Fruit fly (Drosophila melanogaster) whole organism, embryonic: ENCODE results near the gene Sfp70A4.

ENCODE experiments used
- CG10431 ChIP-seq: fragments of 200-800 bp; sonication (Bioruptor generic); optimal IDR thresholded peaks from 3 replicates; lab custom pipeline; 2018; ENCODE audit warnings: missing biosample characterization, mild to moderate bottlenecking, missing genetic modification characterization
- CG6683 ChIP-seq: fragments of 200-800 bp; sonication (Bioruptor generic); optimal IDR thresholded peaks from 2 replicates; lab custom pipeline; 2017; ENCODE audit warnings: missing biosample characterization, mild to moderate bottlenecking, missing genetic modification characterization, missing genetic modification reagents
- GATAe ChIP-seq: fragments of 200-800 bp; sonication (Bioruptor generic); conservative IDR thresholded peaks from 2 replicates; pipeline ENCODE4 v1.3.6; 2022; ENCODE audit warnings: missing biosample characterization, missing genetic modification characterization
- YL-1 ChIP-seq: fragments of 200-800 bp; sonication (Bioruptor generic); optimal IDR thresholded peaks from 3 replicates; lab custom pipeline; 2017; ENCODE audit warnings: missing biosample characterization, mild to moderate bottlenecking, missing genetic modification characterization
- bbx ChIP-seq: fragments of 200-800 bp; sonication (Bioruptor generic); IDR thresholded peaks from 2 replicates; pipeline ENCODE4 v1.3.6; 2022; ENCODE audit warnings: missing biosample characterization, missing genetic modification characterization; ENCODE audit not compliant: partially characterized antibody
- disco-r ChIP-seq: fragments of 200-800 bp; sonication (Bioruptor generic); optimal IDR thresholded peaks from 2 replicates; lab custom pipeline; 2016; ENCODE audit warnings: missing biosample characterization, missing genetic modification characterization
- gfzf ChIP-seq: fragments of 200-800 bp; sonication (Bioruptor generic); optimal IDR thresholded peaks from 2 replicates; lab custom pipeline; 2016; ENCODE audit warnings: missing biosample characterization, mild to moderate bottlenecking, missing genetic modification characterization, moderate library complexity
- mirr ChIP-seq: fragments of 200-800 bp; sonication (Bioruptor generic); optimal IDR thresholded peaks from 3 replicates; lab custom pipeline; 2018; ENCODE audit warnings: missing biosample characterization, mild to moderate bottlenecking, missing genetic modification characterization
- peb ChIP-seq: fragments of 200-800 bp; sonication (Bioruptor generic); IDR thresholded peaks from 2 replicates; pipeline ENCODE4 v1.3.6; 2022; ENCODE audit warnings: missing biosample characterization, missing genetic modification characterization
- sna ChIP-seq: fragments of 200-800 bp; sonication (Bioruptor generic); IDR thresholded peaks from 2 replicates; pipeline ENCODE4 v1.3.6; 2022; ENCODE audit warnings: missing biosample characterization, missing genetic modification characterization; ENCODE audit not compliant: partially characterized antibody
- trem ChIP-seq: fragments of 200-800 bp; optimal IDR thresholded peaks from 3 replicates; lab custom pipeline; 2019; ENCODE audit warnings: missing biosample characterization, mild to moderate bottlenecking, missing genetic modification characterization, moderate library complexity

- TF ChIP-seq peb (GFP tag; lab: Robert Waterston, UW) (no peak), gfzf (GFP tag; lab: Kevin White, UChicago) (no peak), YL-1 (GFP tag; lab: Kevin White, UChicago) (no peak), bbx (GFP tag; lab: Robert Waterston, UW) (no peak; the same call in 1 of the 2 replicates), mirr (GFP tag; lab: Kevin White, UChicago) (no peak), GATAe (GFP tag; lab: Robert Waterston, UW) (no peak), sna (no peak), CG6683 (GFP tag; lab: Kevin White, UChicago) (no peak), trem (tag; lab: Kevin White, UChicago) (no peak), CG10431 (GFP tag; lab: Kevin White, UChicago) (no peak), disco-r (GFP tag; lab: Kevin White, UChicago) (no peak)
These were observed 5.1 kb upstream of the Sfp70A4 start for dm6 chr3L:13301787-13302186.
